Fruit fly (Drosophila melanogaster) whole organism, wandering third instar larva: ENCODE data around the gene Remo.

ENCODE experiments used
- Abd-B ChIP-seq: fragments of >200 bp; optimal IDR thresholded peaks from 2 replicates; lab custom pipeline; 2017; ENCODE audit warnings: missing biosample characterization, missing genetic modification characterization
- CG32264 ChIP-seq: fragments of 200-800 bp; sonication (Bioruptor generic); optimal IDR thresholded peaks from 2 replicates; lab custom pipeline; 2016; ENCODE audit warnings: missing biosample characterization, missing genetic modification characterization
- CG9705 ChIP-seq: fragments of 200-800 bp; sonication (Bioruptor generic); optimal IDR thresholded peaks from 2 replicates; lab custom pipeline; 2018; ENCODE audit warnings: missing biosample characterization, mild to moderate bottlenecking, missing genetic modification characterization
- CrebA ChIP-seq: fragments of 200-800 bp; sonication (Bioruptor generic); optimal IDR thresholded peaks from 2 replicates; lab custom pipeline; 2016; ENCODE audit warnings: missing biosample characterization, mild to moderate bottlenecking, missing genetic modification characterization, borderline replicate concordance
- Dfd ChIP-seq: fragments of >200 bp; optimal IDR thresholded peaks from 2 replicates; lab custom pipeline; 2017; ENCODE audit warnings: missing biosample characterization, missing genetic modification characterization
- Dif ChIP-seq: fragments of 200-275, 200-300 bp; sonication (Bioruptor generic); optimal IDR thresholded peaks from 2 replicates; lab custom pipeline; 2018; ENCODE audit warnings: missing biosample characterization, missing genetic modification characterization; ENCODE audit not compliant: partially characterized antibody
- GATAd ChIP-seq: sonication (Bioruptor generic); optimal IDR thresholded peaks from 2 replicates; lab custom pipeline; 2016; ENCODE audit warnings: missing biosample characterization, missing genetic modification characterization
- HLH106 ChIP-seq: fragments of 200-800 bp; optimal IDR thresholded peaks from 3 replicates; lab custom pipeline; 2019; ENCODE audit warnings: missing biosample characterization, mild to moderate bottlenecking, missing genetic modification characterization, moderate library complexity
- Hnf4 ChIP-seq: fragments of 200-800 bp; sonication (Bioruptor generic); optimal IDR thresholded peaks from 2 replicates; lab custom pipeline; 2016; ENCODE audit warnings: missing biosample characterization, mild to moderate bottlenecking, missing genetic modification characterization
- Hr78 ChIP-seq: fragments of >200 bp; optimal IDR thresholded peaks from 2 replicates; lab custom pipeline; 2017; ENCODE audit warnings: missing biosample characterization, missing genetic modification characterization
- Hr83 ChIP-seq: fragments of 200-300 bp; sonication (Bioruptor generic); optimal IDR thresholded peaks from 2 replicates; lab custom pipeline; 2016; ENCODE audit warnings: missing biosample characterization, mild to moderate bottlenecking, missing genetic modification characterization, moderate library complexity; ENCODE audit not compliant: poor library complexity, severe bottlenecking
- Jra ChIP-seq: sonication (Bioruptor generic); optimal IDR thresholded peaks from 2 replicates; lab custom pipeline; 2016; ENCODE audit warnings: missing biosample characterization, missing genetic modification characterization
- Mio ChIP-seq: sonication (Bioruptor generic); optimal IDR thresholded peaks from 2 replicates; lab custom pipeline; 2016; ENCODE audit warnings: missing biosample characterization, missing genetic modification characterization
- Myc ChIP-seq: fragments of >200 bp; optimal IDR thresholded peaks from 2 replicates; lab custom pipeline; 2017
- N ChIP-seq: fragments of >200 bp; optimal IDR thresholded peaks from 2 replicates; lab custom pipeline; 2018; ENCODE audit warnings: missing biosample characterization, missing external identifiers, missing genetic modification characterization
- OdsH ChIP-seq: fragments of 200-800 bp; sonication (Bioruptor generic); optimal IDR thresholded peaks from 2 replicates; lab custom pipeline; 2016; ENCODE audit warnings: missing biosample characterization, mild to moderate bottlenecking, missing genetic modification characterization
- Rel ChIP-seq, 2 experiments: fragments of 200-800 bp; sonication (Bioruptor generic) in 1 of 2; optimal IDR thresholded peaks; 2 replicates in 1 of 2; 3 replicates in 1 of 2; lab custom pipeline; 2016 to 2019; ENCODE audit warnings: mild to moderate bottlenecking in 2 of 2, missing biosample characterization in 2 of 2, missing genetic modification characterization in 2 of 2, moderate library complexity in 1 of 2
- Sp1 ChIP-seq: fragments of 200-800 bp; sonication (Bioruptor generic); optimal IDR thresholded peaks from 3 replicates; lab custom pipeline; 2019; ENCODE audit warnings: missing biosample characterization, mild to moderate bottlenecking, missing genetic modification characterization, moderate library complexity
- Vsx2 ChIP-seq: fragments of 200-300, 225-300 bp; sonication (Bioruptor generic); optimal IDR thresholded peaks from 2 replicates; lab custom pipeline; 2018; ENCODE audit warnings: missing biosample characterization, missing genetic modification characterization; ENCODE audit not compliant: partially characterized antibody
- br ChIP-seq: fragments of 200-800 bp; sonication (Bioruptor generic); optimal IDR thresholded peaks from 2 replicates; lab custom pipeline; 2016; ENCODE audit warnings: missing biosample characterization, missing genetic modification characterization
- brk ChIP-seq: fragments of 200-800 bp; sonication (Bioruptor generic); optimal IDR thresholded peaks from 2 replicates; lab custom pipeline; 2016; ENCODE audit warnings: missing biosample characterization, mild to moderate bottlenecking, missing genetic modification characterization
- dl ChIP-seq, 2 experiments: fragments of 175-275, 200-275 bp in 1 of 2; fragments of 200-275 bp in 1 of 2; sonication (Bioruptor generic); optimal IDR thresholded peaks; lab custom pipeline; 2018; ENCODE audit warnings: mild to moderate bottlenecking in 2 of 2, missing biosample characterization in 2 of 2, missing genetic modification characterization in 2 of 2, moderate library complexity in 2 of 2; ENCODE audit not compliant: partially characterized antibody in 2 of 2, insufficient read depth in 1 of 2
- dmrt93B ChIP-seq: fragments of 200-800 bp; sonication (Bioruptor generic); optimal IDR thresholded peaks from 2 replicates; lab custom pipeline; 2018; ENCODE audit warnings: missing biosample characterization, mild to moderate bottlenecking, missing genetic modification characterization
- dsf ChIP-seq: sonication (Bioruptor generic); optimal IDR thresholded peaks from 2 replicates; lab custom pipeline; 2016; ENCODE audit warnings: missing biosample characterization, missing genetic modification characterization, borderline replicate concordance
- ey ChIP-seq: fragments of 200-800 bp; sonication (Bioruptor generic); optimal IDR thresholded peaks from 2 replicates; lab custom pipeline; 2016; ENCODE audit warnings: missing biosample characterization, missing genetic modification characterization
- foxo ChIP-seq, 2 experiments: fragments of 200-800 bp; sonication (Bioruptor generic); optimal IDR thresholded peaks; 2 replicates in 1 of 2; 3 replicates in 1 of 2; lab custom pipeline; 2016 to 2017; ENCODE audit warnings: missing biosample characterization in 2 of 2, missing genetic modification characterization in 2 of 2
- fru ChIP-seq: fragments of 200-800 bp; sonication (Bioruptor generic); optimal IDR thresholded peaks from 3 replicates; lab custom pipeline; 2016; ENCODE audit warnings: missing biosample characterization, mild to moderate bottlenecking, missing genetic modification characterization
- h ChIP-seq: fragments of 200-800 bp; sonication (Bioruptor generic); optimal IDR thresholded peaks from 3 replicates; lab custom pipeline; 2016; ENCODE audit warnings: missing biosample characterization, mild to moderate bottlenecking, missing genetic modification characterization
- jim ChIP-seq: fragments of 175-275, 200-325 bp; sonication (Bioruptor generic); optimal IDR thresholded peaks from 2 replicates; lab custom pipeline; 2016; ENCODE audit warnings: missing biosample characterization, mild to moderate bottlenecking, missing genetic modification characterization
- lola ChIP-seq: fragments of >200 bp; optimal IDR thresholded peaks from 2 replicates; lab custom pipeline; 2017; ENCODE audit warnings: missing biosample characterization, missing genetic modification characterization
- pan ChIP-seq: fragments of >200 bp; optimal IDR thresholded peaks from 2 replicates; lab custom pipeline; 2017
- psq ChIP-seq: fragments of 200-800 bp; sonication (Bioruptor generic); optimal IDR thresholded peaks from 3 replicates; lab custom pipeline; 2017; ENCODE audit warnings: missing biosample characterization, mild to moderate bottlenecking, missing genetic modification characterization, moderate library complexity
- rgr ChIP-seq: fragments of 200-800 bp; sonication (Bioruptor generic); optimal IDR thresholded peaks from 3 replicates; lab custom pipeline; 2016; ENCODE audit warnings: missing biosample characterization, mild to moderate bottlenecking, missing genetic modification characterization
- sage ChIP-seq: fragments of 200-800 bp; sonication (Bioruptor generic); optimal IDR thresholded peaks from 2 replicates; lab custom pipeline; 2016; ENCODE audit warnings: missing biosample characterization, mild to moderate bottlenecking, missing genetic modification characterization
- sv ChIP-seq: fragments of 200-800 bp; sonication (Bioruptor generic); optimal IDR thresholded peaks from 3 replicates; lab custom pipeline; 2016; ENCODE audit warnings: missing biosample characterization, missing genetic modification characterization
- tai ChIP-seq: sonication (Bioruptor generic); optimal IDR thresholded peaks from 2 replicates; lab custom pipeline; 2016; ENCODE audit warnings: missing biosample characterization, missing genetic modification characterization
- usp ChIP-seq: fragments of >200 bp; optimal IDR thresholded peaks from 2 replicates; lab custom pipeline; 2017; ENCODE audit warnings: missing biosample characterization, missing genetic modification characterization
- woc ChIP-seq: sonication (Bioruptor generic); optimal IDR thresholded peaks from 2 replicates; lab custom pipeline; 2016; ENCODE audit warnings: missing biosample characterization, mild to moderate bottlenecking, missing genetic modification characterization

The Remo gene

DNA sequence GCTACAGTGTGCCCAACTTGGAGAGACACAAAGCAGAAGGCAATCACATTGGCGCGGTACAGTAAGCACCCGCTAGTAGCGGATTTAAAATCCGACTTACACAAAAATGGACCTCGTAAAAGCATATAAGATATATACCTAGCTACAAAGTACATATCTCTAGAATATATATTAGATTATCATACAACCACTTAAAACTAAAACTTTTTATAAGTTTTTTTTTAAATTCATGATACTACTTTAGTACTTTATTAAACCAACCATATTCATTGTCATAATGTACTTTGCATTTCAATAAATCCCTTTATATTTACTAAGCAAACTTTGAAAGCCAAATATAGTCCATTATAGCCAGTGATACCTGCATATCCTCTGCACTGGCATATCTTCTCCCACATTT, 12.7 kb upstream of the Remo start (continued):
- TF ChIP-seq ey (GFP tag; lab: Kevin White, UChicago) (peak; percentile 30), dmrt93B (GFP tag; lab: Kevin White, UChicago) (peak; percentile 65), CG32264 (GFP tag; lab: Kevin White, UChicago) (no peak), OdsH (GFP tag; lab: Kevin White, UChicago) (peak; percentile 43), Rel (GFP tag; optimal IDR thresholded peaks at IDR 0.05; lab: Kevin White, UChicago) (no peak), Rel (tag; optimal IDR thresholded peaks at IDR 0.05; lab: Kevin White, UChicago) (no peak), Abd-B (GFP tag; lab: Kevin White, UChicago) (no peak), Sp1 (GFP tag; lab: Kevin White, UChicago) (peak; percentile 76), HLH106 (peak; percentile 81), woc (peak; percentile 34), N (no peak), fru (GFP tag; lab: Kevin White, UChicago) (peak; percentile 21), tai (GFP tag; lab: Kevin White, UChicago) (no peak), foxo (GFP tag; optimal IDR thresholded peaks at IDR 0.05; lab: Kevin White, UChicago) (peak in 1 of 2 experiments; percentile 66), Hr83 (GFP tag; lab: Kevin White, UChicago) (no peak), dsf (GFP tag; lab: Kevin White, UChicago) (no peak), GATAd (GFP tag; lab: Kevin White, UChicago) (no peak), sage (GFP tag; lab: Kevin White, UChicago) (no peak)

DNA sequence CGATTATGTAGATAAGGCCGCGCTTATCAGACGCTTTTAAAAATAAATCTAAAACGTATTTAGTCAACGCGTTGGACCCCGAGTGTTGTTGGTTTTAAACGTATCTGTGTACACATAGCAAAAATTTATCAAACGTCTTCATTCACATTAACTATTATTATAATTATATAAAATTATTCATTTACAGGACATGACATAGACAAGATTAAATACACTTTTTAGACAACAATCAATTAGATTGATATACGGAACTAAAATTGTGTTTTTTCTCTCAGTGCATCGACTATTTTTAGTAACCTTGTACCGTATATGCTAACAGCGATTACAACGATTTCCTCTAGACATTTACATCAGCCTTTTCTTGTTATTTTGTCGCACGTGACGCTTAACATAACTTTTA, 11.1 kb upstream of the Remo start:
- TF ChIP-seq tai (GFP tag; lab: Kevin White, UChicago) (no peak), CrebA (GFP tag; lab: Kevin White, UChicago) (no peak), dmrt93B (GFP tag; lab: Kevin White, UChicago) (peak; percentile 35), GATAd (GFP tag; lab: Kevin White, UChicago) (no peak), N (no peak), Dif (GFP tag; lab: Kevin White, UChicago) (no peak), ey (GFP tag; lab: Kevin White, UChicago) (no peak), Hr83 (GFP tag; lab: Kevin White, UChicago) (no peak), brk (GFP tag; lab: Kevin White, UChicago) (no peak), Hr78 (GFP tag; lab: Kevin White, UChicago) (no peak), Mio (GFP tag; lab: Kevin White, UChicago) (no peak), pan (no peak), Myc (lab: Kevin White, UChicago) (no peak), CG9705 (GFP tag; lab: Kevin White, UChicago) (no peak), foxo (GFP tag; optimal IDR thresholded peaks at IDR 0.05; lab: Kevin White, UChicago) (peak in 1 of 2 experiments; percentile 59), rgr (GFP tag; lab: Kevin White, UChicago) (peak; percentile 59), fru (GFP tag; lab: Kevin White, UChicago) (peak; percentile 50), sage (GFP tag; lab: Kevin White, UChicago) (no peak), br (no peak), Abd-B (GFP tag; lab: Kevin White, UChicago) (no peak), Dfd (GFP tag; lab: Kevin White, UChicago) (no peak), Hnf4 (GFP tag; lab: Kevin White, UChicago) (peak; percentile 42), Jra (peak; percentile 10), Sp1 (GFP tag; lab: Kevin White, UChicago) (peak; percentile 70), OdsH (GFP tag; lab: Kevin White, UChicago) (peak; percentile 52), lola (GFP tag; lab: Kevin White, UChicago) (no peak), woc (no peak), usp (GFP tag; lab: Kevin White, UChicago) (no peak), psq (GFP tag; lab: Kevin White, UChicago) (peak; percentile 46), dsf (GFP tag; lab: Kevin White, UChicago) (no peak), h (GFP tag; lab: Kevin White, UChicago) (peak; percentile 38), Rel (GFP tag; optimal IDR thresholded peaks at IDR 0.05; lab: Kevin White, UChicago) (no peak), Rel (tag; optimal IDR thresholded peaks at IDR 0.05; lab: Kevin White, UChicago) (no peak), dl (GFP tag; optimal IDR thresholded peaks at IDR 0.05; lab: Kevin White, UChicago; ENCODE audit: insufficient read depth in 1 of 2, partially characterized antibody in 2 of 2) (no peak), HLH106 (peak; percentile 61), Vsx2 (GFP tag; lab: Kevin White, UChicago) (no peak), CG32264 (GFP tag; lab: Kevin White, UChicago) (no peak), jim (GFP tag; lab: Kevin White, UChicago) (no peak), sv (GFP tag; lab: Kevin White, UChicago) (peak; percentile 16)
